Fruit fly (Drosophila melanogaster) Kc167 (cell line): Measurements from ENCODE around the gene Taf10b.

Experiments used
- Myc ChIP-seq: fragments of >200 bp; optimal IDR thresholded peaks from 2 replicates; lab custom pipeline; 2017; ENCODE audit warnings: missing external identifiers
- psq ChIP-seq: fragments of >200 bp; optimal IDR thresholded peaks from 2 replicates; lab custom pipeline; 2017; ENCODE audit warnings: missing external identifiers

dm6 chr2L:2731370-2732138 lies 36.1 kb downstream of the Taf10b start:
- TF ChIP-seq Myc (lab: Kevin White, UChicago) (no peak), psq (lab: Kevin White, UChicago) (no peak)
